Worm (Caenorhabditis elegans) whole organism, L4 larva: ENCODE measurements around the gene C06E7.4.

Experiments
- D1046.2 ChIP-seq: fragments of 200-800 bp; sonication (Bioruptor generic); IDR thresholded peaks from 2 replicates; pipeline ENCODE4 v1.3.6; 2022; ENCODE audit warnings: missing genetic modification characterization, missing compliant biosample characterization
- F44E2.7 ChIP-seq: fragments of 200-800 bp; sonication (Bioruptor generic); IDR thresholded peaks from 2 replicates; pipeline ENCODE4 v2.1.2; 2022; ENCODE audit warnings: missing genetic modification characterization, missing compliant biosample characterization
- Y105C5A.15 ChIP-seq: fragments of 200-800 bp; sonication (Bioruptor generic); IDR thresholded peaks from 2 replicates; pipeline ENCODE4 v1.3.6; 2022; ENCODE audit warnings: missing genetic modification characterization, missing compliant biosample characterization
- ZK546.5 ChIP-seq, 2 experiments: sonication (generic microtip); optimal IDR thresholded peaks; 2 replicates each; lab custom pipeline; 2017; ENCODE audit warnings: missing biosample characterization in 2 of 2, missing genetic modification characterization in 2 of 2
- aly-2 ChIP-seq: sonication (generic microtip); optimal IDR thresholded peaks from 2 replicates; lab custom pipeline; 2018; ENCODE audit warnings: missing biosample characterization, missing genetic modification characterization
- ama-1 ChIP-seq: fragments of 150-350 bp; optimal IDR thresholded peaks from 2 replicates; lab custom pipeline; 2014; ENCODE audit warnings: inconsistent platforms, mixed read lengths
- ceh-44 ChIP-seq: fragments of 200-800 bp; sonication (Bioruptor generic); IDR thresholded peaks from 2 replicates; pipeline ENCODE4 v1.3.6; 2022; ENCODE audit warnings: missing genetic modification reagents, missing genetic modification characterization, missing compliant biosample characterization
- ces-1 ChIP-seq: fragments of 150-350 bp; sonication (generic microtip); optimal IDR thresholded peaks from 4 replicates; lab custom pipeline; 2014; ENCODE audit warnings: missing biosample characterization, missing genetic modification reagents, missing genetic modification characterization
- cey-2 ChIP-seq: sonication (generic microtip); optimal IDR thresholded peaks from 3 replicates; lab custom pipeline; 2017; ENCODE audit warnings: missing genetic modification characterization, mild to moderate bottlenecking, missing compliant biosample characterization, antibody characterized with exemption, borderline replicate concordance; ENCODE audit not compliant: insufficient read depth
- daf-12 ChIP-seq: fragments of 150-350 bp; optimal IDR thresholded peaks from 2 replicates; lab custom pipeline; 2014; ENCODE audit warnings: missing biosample characterization, missing genetic modification reagents, missing genetic modification characterization
- daf-16 ChIP-seq, 3 experiments: sonication (generic microtip); optimal IDR thresholded peaks; 2 replicates each; lab custom pipeline; 2016 to 2017; ENCODE audit warnings: missing genetic modification characterization in 3 of 3, missing genetic modification reagents in 3 of 3, mild to moderate bottlenecking in 2 of 3, missing compliant biosample characterization in 2 of 3, missing biosample characterization in 1 of 3, moderate library complexity in 1 of 3
- daf-19 ChIP-seq: fragments of 200-800 bp; sonication (Bioruptor generic); conservative IDR thresholded peaks from 2 replicates; pipeline ENCODE4 v1.3.6; 2022; ENCODE audit warnings: missing genetic modification characterization, missing compliant biosample characterization
- dmd-6 ChIP-seq: fragments of 200-800 bp; sonication (Bioruptor generic); IDR thresholded peaks from 2 replicates; pipeline ENCODE4 v1.3.6; 2022; ENCODE audit warnings: missing genetic modification reagents, missing genetic modification characterization, missing compliant biosample characterization
- dpl-1 ChIP-seq: fragments of 150-350 bp; optimal IDR thresholded peaks from 2 replicates; lab custom pipeline; 2014; ENCODE audit warnings: missing biosample characterization, missing genetic modification reagents, missing genetic modification characterization
- dve-1 ChIP-seq: sonication (generic microtip); optimal IDR thresholded peaks from 2 replicates; lab custom pipeline; 2017; ENCODE audit warnings: antibody characterized with exemption, mild to moderate bottlenecking, missing genetic modification characterization, missing compliant biosample characterization; ENCODE audit not compliant: insufficient read depth
- fos-1 ChIP-seq: fragments of 150-350 bp; optimal IDR thresholded peaks from 2 replicates; lab custom pipeline; 2014; ENCODE audit warnings: missing biosample characterization, missing genetic modification characterization
- gei-8 ChIP-seq: fragments of 200-800 bp; sonication (Bioruptor generic); optimal IDR thresholded peaks from 2 replicates; lab custom pipeline; 2018; ENCODE audit warnings: mild to moderate bottlenecking, missing genetic modification characterization, missing compliant biosample characterization
- hlh-11 ChIP-seq: fragments of 200-800 bp; sonication (Bioruptor generic); optimal IDR thresholded peaks from 2 replicates; lab custom pipeline; 2018; ENCODE audit warnings: mild to moderate bottlenecking, missing genetic modification characterization, missing compliant biosample characterization
- hmg-1.1 ChIP-seq: fragments of 200-800 bp; sonication (Bioruptor generic); IDR thresholded peaks from 2 replicates; pipeline ENCODE4 v1.3.6; 2022; ENCODE audit warnings: missing genetic modification reagents, missing genetic modification characterization, missing compliant biosample characterization
- lin-1 ChIP-seq: fragments of 200-800 bp; sonication (Bioruptor generic); IDR thresholded peaks from 2 replicates; pipeline ENCODE4 v1.3.6; 2022; ENCODE audit warnings: missing genetic modification reagents, missing genetic modification characterization, missing compliant biosample characterization
- lin-15B ChIP-seq: fragments of 150-350 bp; sonication (generic microtip); optimal IDR thresholded peaks from 3 replicates; lab custom pipeline; 2014; ENCODE audit warnings: missing biosample characterization, missing genetic modification characterization
- lin-38 ChIP-seq: fragments of 200-800 bp; sonication (Bioruptor generic); IDR thresholded peaks from 2 replicates; pipeline ENCODE4 v1.3.6; 2022; ENCODE audit warnings: missing genetic modification reagents, missing genetic modification characterization, missing compliant biosample characterization
- lir-3 ChIP-seq: sonication (generic microtip); optimal IDR thresholded peaks from 2 replicates; lab custom pipeline; 2016; ENCODE audit warnings: mild to moderate bottlenecking, missing genetic modification characterization, missing compliant biosample characterization
- madf-9 ChIP-seq: fragments of 200-800 bp; sonication (Bioruptor generic); conservative IDR thresholded peaks from 2 replicates; pipeline ENCODE4 v1.3.6; 2022; ENCODE audit warnings: missing genetic modification reagents, missing genetic modification characterization, missing compliant biosample characterization
- mdl-1 ChIP-seq, 2 experiments: fragments of 150-350 bp in 1 of 2; sonication (generic microtip) in 1 of 2; optimal IDR thresholded peaks; 2 replicates each; lab custom pipeline; 2014 to 2017; ENCODE audit warnings: missing biosample characterization in 2 of 2, missing genetic modification characterization in 2 of 2
- mdt-29 ChIP-seq: fragments of 200-800 bp; sonication (Bioruptor generic); IDR thresholded peaks from 2 replicates; pipeline ENCODE4 v1.3.6; 2022; ENCODE audit warnings: missing genetic modification reagents, missing genetic modification characterization, missing compliant biosample characterization
- mes-2 ChIP-seq: sonication (generic microtip); optimal IDR thresholded peaks from 2 replicates; lab custom pipeline; 2016; ENCODE audit warnings: missing genotype, mild to moderate bottlenecking, missing genetic modification characterization, missing compliant biosample characterization; ENCODE audit not compliant: poor library complexity, severe bottlenecking
- nhr-102 ChIP-seq: sonication (generic microtip); optimal IDR thresholded peaks from 2 replicates; lab custom pipeline; 2016; ENCODE audit warnings: mild to moderate bottlenecking, missing genetic modification characterization, moderate library complexity, missing compliant biosample characterization
- nhr-25 ChIP-seq: sonication (generic microtip); optimal IDR thresholded peaks from 2 replicates; lab custom pipeline; 2017; ENCODE audit warnings: missing genetic modification characterization, mild to moderate bottlenecking, missing compliant biosample characterization, antibody characterized with exemption, moderate library complexity, borderline replicate concordance; ENCODE audit not compliant: insufficient read depth
- nhr-28 ChIP-seq: fragments of 150-350 bp; optimal IDR thresholded peaks from 2 replicates; lab custom pipeline; 2014; ENCODE audit warnings: missing biosample characterization, missing genetic modification characterization
- nhr-76 ChIP-seq: fragments of 150-350 bp; optimal IDR thresholded peaks from 2 replicates; lab custom pipeline; 2014; ENCODE audit warnings: missing biosample characterization, missing genetic modification characterization
- sdz-12 ChIP-seq: fragments of 200-800 bp; sonication (Bioruptor generic); optimal IDR thresholded peaks from 2 replicates; lab custom pipeline; 2018; ENCODE audit warnings: mild to moderate bottlenecking, missing genetic modification characterization, missing compliant biosample characterization
- set-16 ChIP-seq: fragments of 200-800 bp; sonication (Bioruptor generic); IDR thresholded peaks from 2 replicates; pipeline ENCODE4 v1.3.6; 2022; ENCODE audit warnings: missing genetic modification reagents, missing genetic modification characterization, missing compliant biosample characterization
- snpc-1.2 ChIP-seq: fragments of 200-800 bp; sonication (Bioruptor generic); IDR thresholded peaks from 2 replicates; pipeline ENCODE4 v1.3.6; 2022; ENCODE audit warnings: missing genetic modification reagents, missing genetic modification characterization, missing compliant biosample characterization
- snpc-4 ChIP-seq: fragments of 150-350 bp; optimal IDR thresholded peaks from 2 replicates; lab custom pipeline; 2014; ENCODE audit warnings: missing biosample characterization, missing genetic modification characterization
- tag-97 ChIP-seq: fragments of 200-800 bp; sonication (Bioruptor generic); IDR thresholded peaks from 2 replicates; pipeline ENCODE4 v1.3.6; 2022; ENCODE audit warnings: missing genetic modification characterization, missing compliant biosample characterization
- unc-62 ChIP-seq, 3 experiments: fragments of 150-350 bp in 1 of 3; sonication (generic microtip); optimal IDR thresholded peaks in 2 of 3; peaks in 1 of 3; 1 replicate in 1 of 3; 2 replicates in 2 of 3; lab custom pipeline; 2014 to 2017; ENCODE audit warnings: missing biosample characterization in 3 of 3, missing genetic modification characterization in 3 of 3, missing genetic modification reagents in 3 of 3, missing genotype in 1 of 3
- vab-7 ChIP-seq: fragments of 200-800 bp; sonication (Bioruptor generic); IDR thresholded peaks from 2 replicates; pipeline ENCODE4 v1.3.6; 2022; ENCODE audit warnings: missing genetic modification reagents, missing genetic modification characterization, missing compliant biosample characterization
- zip-2 ChIP-seq: fragments of 150-350 bp; optimal IDR thresholded peaks from 2 replicates; lab custom pipeline; 2014; ENCODE audit warnings: missing biosample characterization, missing genetic modification characterization
- ztf-7 ChIP-seq: fragments of 150-350 bp; optimal IDR thresholded peaks from 2 replicates; lab custom pipeline; 2014; ENCODE audit warnings: missing biosample characterization, missing genetic modification characterization

Gene C06E7.4

DNA sequence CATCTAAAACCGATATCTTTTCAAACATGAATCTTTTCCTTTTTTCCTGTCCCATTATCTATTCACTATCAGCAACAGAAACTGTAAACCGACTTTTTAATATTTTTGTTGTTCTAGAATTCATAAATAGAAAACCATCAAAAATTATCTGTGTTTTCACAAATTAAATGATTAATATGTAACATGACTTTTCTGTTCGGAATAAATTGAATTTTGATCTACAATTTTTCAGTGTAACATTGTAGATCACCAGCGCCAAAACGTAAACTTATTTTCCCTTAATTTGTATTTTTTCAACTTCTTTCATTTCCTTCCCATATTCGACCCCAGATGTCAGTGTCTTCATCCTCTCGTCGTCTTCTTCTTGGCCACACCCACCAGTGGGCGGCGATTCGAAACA lies 31.5 kb upstream of the C06E7.4 start, which contains the start of gene H04M03.3:
Gene H04M03.3 (plus strand): TSS at position 301 of the 400 bp plus-strand sequence.
- TF ChIP-seq dpl-1 (no peak), set-16 (GFP tag; lab: Robert Waterston, UW) (no peak), lin-38 (no peak), mdl-1 (tag; optimal IDR thresholded peaks at IDR 0.05; lab: Kevin White, UChicago) (no peak), ces-1 (GFP tag; lab: Kevin White, UChicago) (no peak), F44E2.7 (GFP tag; lab: Robert Waterston, UW) (no peak), mdt-29 (GFP tag; lab: Robert Waterston, UW) (no peak), aly-2 (tag; lab: Kevin White, UChicago) (no peak), cey-2 (no peak), dmd-6 (GFP tag; lab: Robert Waterston, UW) (no peak), sdz-12 (GFP tag; lab: Kevin White, UChicago) (no peak), vab-7 (no peak), ZK546.5 (tag; optimal IDR thresholded peaks at IDR 0.05; lab: Kevin White, UChicago) (no peak), nhr-28 (no peak)
- TF ChIP-seq, all 104 proteins: peak for 0

DNA sequence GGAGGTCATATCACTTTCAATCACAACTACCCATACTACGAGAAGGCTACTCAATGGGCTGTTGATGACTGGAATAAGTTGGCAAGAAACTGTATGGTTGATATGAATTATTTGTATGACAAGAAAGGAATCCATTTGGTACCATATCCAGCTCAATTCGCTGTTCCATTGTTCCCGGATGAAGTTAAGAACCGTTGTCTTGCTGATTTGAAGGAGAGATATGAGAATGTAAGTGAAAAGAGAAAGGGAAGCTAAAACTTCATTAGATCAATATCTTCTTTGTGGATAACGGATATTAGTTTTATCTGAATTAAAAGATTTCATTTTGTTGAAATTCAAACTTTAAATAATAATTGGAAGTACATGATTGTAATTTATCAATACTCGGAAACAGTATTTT lies 26.8 kb upstream of the C06E7.4 start:
- no peak for TF ChIP-seq nhr-102 (tag; lab: Kevin White, UChicago)

DNA sequence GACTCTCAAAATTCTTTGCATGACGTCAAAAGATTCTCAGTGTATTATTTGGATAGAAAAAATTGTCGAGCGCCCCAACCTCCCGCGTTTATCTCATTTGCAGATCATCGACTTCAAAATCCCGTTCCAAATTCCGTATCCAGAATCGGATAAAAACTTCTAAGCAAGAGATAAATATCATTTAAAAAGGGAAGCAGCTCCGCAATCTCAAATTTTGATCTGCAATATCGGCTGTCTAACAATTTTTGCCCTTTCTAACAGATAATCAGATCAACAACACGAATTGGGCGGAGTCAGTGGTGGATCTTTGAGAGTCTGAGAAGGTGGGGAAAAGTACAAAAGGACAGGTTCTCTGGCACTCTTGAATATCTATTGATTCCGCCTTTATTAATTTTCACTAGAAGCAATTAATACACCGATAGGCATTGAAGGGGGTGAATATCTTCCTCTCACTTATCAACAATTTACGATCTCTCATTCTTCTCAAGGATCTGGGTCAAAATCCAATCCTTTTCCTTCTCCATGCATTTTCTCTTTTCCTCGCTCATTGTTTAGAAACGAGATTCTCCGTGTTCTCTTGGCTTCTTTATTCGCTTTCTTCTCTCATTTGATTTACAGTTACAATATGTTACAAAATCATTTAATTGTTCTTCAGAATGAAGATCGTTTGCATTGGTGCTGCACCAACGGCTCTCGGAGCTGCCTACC lies 25.6 kb upstream of the C06E7.4 start, which contains the start of gene glf-1:
Gene glf-1 (plus strand): TSS at position 656 of the 708 bp plus-strand sequence.
- no peak for TF ChIP-seq madf-9 (GFP tag; lab: Robert Waterston, UW)
- TF ChIP-seq unc-62 (GFP tag; optimal IDR thresholded peaks at IDR 0.05 in 1 of 2; lab: Kevin White, UChicago), result peak in 1 of 2 experiments; percentile 29
- no peak for TF ChIP-seq unc-62 (tag; optimal IDR thresholded peaks at IDR 0.05; lab: Kevin White, UChicago)
- TF ChIP-seq, all 104 proteins: peak for 1

DNA sequence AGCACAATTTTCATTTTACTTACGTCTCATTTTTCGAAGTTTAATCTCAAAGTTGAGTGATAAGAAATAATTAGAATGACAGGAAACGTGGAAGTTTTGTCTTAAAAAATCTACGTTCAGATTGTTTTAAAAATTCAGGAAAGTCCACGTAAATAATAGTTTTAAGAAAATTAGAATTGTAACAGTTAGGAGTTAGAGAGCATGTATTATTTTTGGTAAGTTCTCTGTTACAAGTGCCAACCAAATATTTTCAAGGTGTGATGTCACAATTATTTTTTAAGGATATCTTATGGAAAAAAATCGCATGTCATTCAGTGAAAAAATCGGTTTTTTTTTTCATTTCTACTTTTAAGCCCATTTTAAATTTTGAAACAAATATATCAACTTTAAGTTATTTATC lies 24.7 kb upstream of the C06E7.4 start, which contains the start of gene H04M03.11:
Gene H04M03.11 (minus strand): TSS at position 101 of the 400 bp plus-strand sequence.
- no peak for TF ChIP-seq tag-97
- no peak for TF ChIP-seq ceh-44
- TF ChIP-seq lin-38, result no peak
- TF ChIP-seq daf-12 (tag; lab: Kevin White, UChicago), result no peak
- TF ChIP-seq daf-19 (GFP tag; lab: Robert Waterston, UW), result no peak

DNA sequence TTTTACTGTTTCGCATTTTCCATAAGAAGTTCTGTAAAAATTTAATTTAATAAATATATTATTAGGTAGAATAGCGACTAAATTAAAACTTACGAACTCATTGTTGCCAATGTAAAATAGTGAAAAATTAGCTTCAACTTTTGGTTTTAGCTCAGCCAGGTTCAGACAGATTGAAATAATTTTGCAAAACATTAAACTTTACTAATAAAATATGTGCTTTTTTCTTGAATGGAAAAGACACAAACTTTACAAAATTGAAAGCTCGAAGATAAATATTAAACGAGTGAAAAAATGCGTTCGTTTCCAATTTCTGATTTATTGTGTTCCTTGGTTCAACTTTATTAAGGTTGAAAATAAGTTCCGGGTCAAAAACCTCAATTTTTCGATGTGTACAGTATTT lies 20.1 kb upstream of the C06E7.4 start, which contains the start of gene srv-22:
Gene srv-22 (minus strand): TSS at position 101 of the 400 bp plus-strand sequence.
- TF ChIP-seq lin-1 (no peak), lin-15B (tag; lab: Kevin White, UChicago) (no peak), nhr-76 (tag; lab: Kevin White, UChicago) (no peak), dmd-6 (GFP tag; lab: Robert Waterston, UW) (no peak), snpc-1.2 (GFP tag; lab: Robert Waterston, UW) (no peak), madf-9 (GFP tag; lab: Robert Waterston, UW) (no peak), dve-1 (tag; lab: Kevin White, UChicago) (no peak), mdt-29 (GFP tag; lab: Robert Waterston, UW) (no peak), sdz-12 (GFP tag; lab: Kevin White, UChicago) (no peak), gei-8 (no peak), hlh-11 (tag; lab: Kevin White, UChicago) (no peak), ceh-44 (no peak)

DNA sequence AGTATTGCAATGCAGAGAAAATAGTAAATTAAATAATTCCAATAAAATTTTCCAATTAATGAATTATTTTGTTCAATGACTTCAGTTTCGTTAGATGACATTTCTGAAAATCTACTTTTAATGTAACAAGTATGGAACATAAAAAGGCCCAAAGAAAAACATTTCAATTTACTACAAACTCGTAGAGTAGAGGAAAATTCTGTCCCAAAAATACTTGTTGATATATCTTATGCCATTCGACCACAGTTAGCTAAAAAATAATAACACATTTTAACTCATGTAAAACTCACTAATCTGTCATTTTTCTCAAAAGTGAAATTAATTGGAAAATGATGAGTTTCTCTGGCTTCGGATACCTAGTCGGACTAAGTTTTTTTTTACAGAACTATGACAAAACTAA lies 17.5 kb upstream of the C06E7.4 start, which contains the start of gene srv-21:
Gene srv-21 (minus strand): TSS at position 101 of the 400 bp plus-strand sequence.
- TF ChIP-seq snpc-4 (tag; lab: Kevin White, UChicago) (no peak), daf-16 (GFP tag; optimal IDR thresholded peaks at IDR 0.05; lab: Kevin White, UChicago) (no peak), daf-16 (tag; optimal IDR thresholded peaks at IDR 0.05; lab: Kevin White, UChicago) (no peak), madf-9 (GFP tag; lab: Robert Waterston, UW) (no peak), zip-2 (tag; lab: Kevin White, UChicago) (no peak), hmg-1.1 (GFP tag; lab: Robert Waterston, UW) (no peak), nhr-102 (tag; lab: Kevin White, UChicago) (no peak), ztf-7 (no peak), fos-1 (tag; lab: Kevin White, UChicago) (no peak), lir-3 (tag; lab: Kevin White, UChicago) (no peak), Y105C5A.15 (GFP tag; lab: Robert Waterston, UW) (no peak), mes-2 (tag; lab: Kevin White, UChicago) (no peak), nhr-25 (tag; lab: Kevin White, UChicago) (no peak), ama-1 (no peak), D1046.2 (no peak)
